Fruit fly (Drosophila melanogaster): Measurements from ENCODE around the gene CG12268.

Gene CG12268

dm6 chr3R:23921701-23922501, 26.3 kb downstream of the CG12268 start (continued):
- TF ChIP-seq pzg (GFP tag; optimal IDR thresholded peaks at IDR 0.05) = peak; percentile 12
- TF ChIP-seq Scr (GFP tag; IDR thresholded peaks at IDR 0.05; ENCODE audit: partially characterized antibody) = peak; percentile 41
- no peak for TF ChIP-seq fd102C (GFP tag; optimal IDR thresholded peaks at IDR 0.05)
- TF ChIP-seq z (GFP tag; IDR thresholded peaks at IDR 0.05) = peak; percentile 94
- TF ChIP-seq dati (GFP tag; IDR thresholded peaks at IDR 0.05) = no peak
- TF ChIP-seq fd64A (GFP tag; optimal IDR thresholded peaks at IDR 0.05) = no peak
- no peak for TF ChIP-seq Nf-YB (GFP tag; optimal IDR thresholded peaks at IDR 0.05)
- peak; percentile 59 for TF ChIP-seq Rfx (GFP tag; IDR thresholded peaks at IDR 0.05)
- TF ChIP-seq CG3847 (GFP tag; IDR thresholded peaks at IDR 0.05) = no peak
- peak; percentile 21; the same call in 1 of the 2 replicates for TF ChIP-seq hbn (GFP tag; IDR thresholded peaks at IDR 0.05; ENCODE audit: partially characterized antibody)
- TF ChIP-seq CG2116 (GFP tag; optimal IDR thresholded peaks at IDR 0.05) = no peak
- TF ChIP-seq CG12744 (GFP tag; optimal IDR thresholded peaks at IDR 0.05) = no peak
- peak; percentile 14 for TF ChIP-seq Nf-YC (tag; optimal IDR thresholded peaks at IDR 0.05)
- peak; percentile 49 for TF ChIP-seq D19A (tag; optimal IDR thresholded peaks at IDR 0.05)
- no peak for TF ChIP-seq CG11723 (GFP tag; optimal IDR thresholded peaks at IDR 0.05)
- TF ChIP-seq CG16779 (GFP tag; IDR thresholded peaks at IDR 0.05) = no peak
- peak; percentile 53 for TF ChIP-seq HLHmδ (GFP tag; optimal IDR thresholded peaks at IDR 0.05)
- TF ChIP-seq CG12391 (tag; optimal IDR thresholded peaks at IDR 0.05) = peak; percentile 37
- TF ChIP-seq dmrt11E (tag; optimal IDR thresholded peaks at IDR 0.05) = no peak
- no peak for TF ChIP-seq CG33213 (GFP tag; optimal IDR thresholded peaks at IDR 0.05)
- peak; percentile 48 for TF ChIP-seq az2 (GFP tag; optimal IDR thresholded peaks at IDR 0.05)
- TF ChIP-seq CG18764 (GFP tag; optimal IDR thresholded peaks at IDR 0.05) = no peak
- TF ChIP-seq CG13296 (GFP tag; optimal IDR thresholded peaks at IDR 0.05) = no peak
- TF ChIP-seq CG4360 (GFP tag; IDR thresholded peaks at IDR 0.05) = no peak
- peak; percentile 32 for TF ChIP-seq CG34376 (GFP tag; optimal IDR thresholded peaks at IDR 0.05)
- peak; percentile 67; the same call in 2 of the 3 replicates for TF ChIP-seq CG34422 (GFP tag; IDR thresholded peaks at IDR 0.05)
- TF ChIP-seq H15 (GFP tag; IDR thresholded peaks at IDR 0.05) = 0 out of 3 replicates have a peak, but pooled peaks have one; percentile 33
- TF ChIP-seq gem (tag; optimal IDR thresholded peaks at IDR 0.05) = peak; percentile 75
- TF ChIP-seq CG43689 (GFP tag; IDR thresholded peaks at IDR 0.05) = no peak
- TF ChIP-seq grn (GFP tag; optimal IDR thresholded peaks at IDR 0.05) = peak; percentile 3
- TF ChIP-seq BtbVII (GFP tag; optimal IDR thresholded peaks at IDR 0.05) = no peak
- TF ChIP-seq mam (GFP tag; optimal IDR thresholded peaks at IDR 0.05) = peak; percentile 1
- peak; percentile 5 for TF ChIP-seq Meics (GFP tag; optimal IDR thresholded peaks at IDR 0.05)
- no peak for TF ChIP-seq chn (GFP tag; optimal IDR thresholded peaks at IDR 0.05)
- TF ChIP-seq CG4617 (GFP tag; optimal IDR thresholded peaks at IDR 0.05; ENCODE audit: borderline replicate concordance) = no peak
- 0 out of 3 replicates have a peak, but pooled peaks have one; percentile 37 for TF ChIP-seq B-H1 (GFP tag; IDR thresholded peaks at IDR 0.05)
- peak; percentile 32 for TF ChIP-seq HHEX (GFP tag; optimal IDR thresholded peaks at IDR 0.05)
- no peak for TF ChIP-seq CTCF (GFP tag; optimal IDR thresholded peaks at IDR 0.05)
- no peak for TF ChIP-seq cas (GFP tag; IDR thresholded peaks at IDR 0.05)
- peak; percentile 25 for TF ChIP-seq CG7556 (GFP tag; optimal IDR thresholded peaks at IDR 0.05)
- TF ChIP-seq CG11247 (GFP tag; IDR thresholded peaks at IDR 0.05) = peak; percentile 40; the same call in 1 of the 2 replicates
- no peak for TF ChIP-seq CG11560 (tag; IDR thresholded peaks at IDR 0.05)
- peak; percentile 76 for TF ChIP-seq mirr (GFP tag; optimal IDR thresholded peaks at IDR 0.05)
- TF ChIP-seq CG4730 (GFP tag; IDR thresholded peaks at IDR 0.05) = peak; percentile 48; the same call in 1 of the 2 replicates
- peak; percentile 49 for TF ChIP-seq HmgD (GFP tag; optimal IDR thresholded peaks at IDR 0.05)
- no peak for TF ChIP-seq CG8944 (GFP tag; optimal IDR thresholded peaks at IDR 0.05)
- no peak for TF ChIP-seq scrt (GFP tag; optimal IDR thresholded peaks at IDR 0.05)
- TF ChIP-seq NFAT (GFP tag; IDR thresholded peaks at IDR 0.05) = no peak; the same call in 1 of the 2 replicates
- TF ChIP-seq CG13123 (GFP tag; optimal IDR thresholded peaks at IDR 0.05) = no peak
- TF ChIP-seq nau (GFP tag; optimal IDR thresholded peaks at IDR 0.05) = peak; percentile 90

All from whole organism, embryonic.